Worm (Caenorhabditis elegans) whole organism, mixed stage, embryonic: ENCODE results near the gene C49C8.5.
A peak's percentile ranks its signal among the peaks of the same experiment; 100 is the strongest.

Source experiments
- elt-3 ChIP-seq: fragments of 150-350 bp; optimal IDR thresholded peaks from 2 replicates; lab custom pipeline; 2014; ENCODE audit warnings: missing biosample characterization, missing genetic modification characterization
- ham-2 ChIP-seq: fragments of 200-800 bp; sonication (Bioruptor generic); optimal IDR thresholded peaks from 2 replicates; lab custom pipeline; 2018; ENCODE audit warnings: mild to moderate bottlenecking, missing genetic modification characterization, missing compliant biosample characterization
- lin-13 ChIP-seq: fragments of 150-350 bp; optimal IDR thresholded peaks from 2 replicates; lab custom pipeline; 2014; ENCODE audit warnings: missing biosample characterization, missing genetic modification characterization
- nhr-12 ChIP-seq: fragments of 150-350 bp; optimal IDR thresholded peaks from 2 replicates; lab custom pipeline; 2014; ENCODE audit warnings: missing biosample characterization, missing genetic modification characterization
- nhr-28 ChIP-seq: fragments of 150-350 bp; optimal IDR thresholded peaks from 2 replicates; lab custom pipeline; 2014; ENCODE audit warnings: missing biosample characterization, missing genetic modification characterization
- nhr-76 ChIP-seq: sonication (generic microtip); optimal IDR thresholded peaks from 2 replicates; lab custom pipeline; 2017; ENCODE audit warnings: missing biosample characterization, missing genetic modification characterization

DNA sequence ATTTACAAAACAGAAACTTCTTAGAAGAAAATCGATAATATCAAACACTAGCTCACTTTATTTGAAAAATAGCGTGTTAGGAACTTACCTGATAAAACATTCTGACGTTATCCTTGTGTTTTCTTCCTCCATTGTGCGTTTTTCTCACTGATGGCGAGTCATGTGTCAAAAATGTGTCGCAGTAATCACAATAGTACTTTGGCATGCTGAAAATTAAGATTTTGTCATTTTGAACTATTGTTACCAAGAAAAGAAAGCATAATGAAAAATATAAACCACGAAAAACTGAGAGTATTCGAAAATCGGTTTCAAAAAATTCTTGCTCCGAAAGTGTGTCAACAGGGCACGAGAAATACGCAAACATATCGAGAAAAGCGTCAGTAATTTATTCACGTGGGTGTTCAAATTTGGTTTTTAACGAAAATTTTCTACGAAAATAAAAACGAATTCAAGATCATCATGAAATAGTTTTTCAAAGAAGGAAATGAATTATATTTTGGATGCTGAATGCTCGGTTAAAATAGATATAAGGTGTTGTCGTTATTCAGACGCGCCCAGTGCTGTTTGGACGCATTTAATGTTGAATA is 34.2 kb upstream of the C49C8.5 start, which contains the start of gene snrp-3:
- TF ChIP-seq nhr-28 (tag; lab: Kevin White, UChicago), result no peak
- no peak for TF ChIP-seq nhr-76 (tag; lab: Kevin White, UChicago)
- TF ChIP-seq nhr-12 (tag; lab: Kevin White, UChicago), result no peak
- TF ChIP-seq lin-13 (tag; lab: Kevin White, UChicago), result peak; percentile 41
- TF ChIP-seq ham-2, result no peak
- TF ChIP-seq elt-3, result no peak
